Fruit fly (Drosophila melanogaster) whole organism, pupa: ENCODE data around the gene CG31323.

Experiments
- CG13204 ChIP-seq: fragments of 200-800 bp; sonication (Bioruptor generic); optimal IDR thresholded peaks from 2 replicates; lab custom pipeline; 2018; ENCODE audit warnings: missing biosample characterization, mild to moderate bottlenecking, missing genetic modification characterization, moderate library complexity
- CG14655 ChIP-seq: fragments of 200-800 bp; sonication (Bioruptor generic); optimal IDR thresholded peaks from 3 replicates; lab custom pipeline; 2017; ENCODE audit warnings: mild to moderate bottlenecking, missing biosample characterization, missing genetic modification reagents, missing genetic modification characterization
- CG34367 ChIP-seq: fragments of 200-800 bp; sonication (Bioruptor generic); optimal IDR thresholded peaks from 2 replicates; lab custom pipeline; 2018; ENCODE audit warnings: missing biosample characterization, mild to moderate bottlenecking, missing genetic modification characterization
- CG8159 ChIP-seq: fragments of 200-800 bp; sonication (Bioruptor generic); optimal IDR thresholded peaks from 3 replicates; lab custom pipeline; 2018; ENCODE audit warnings: missing biosample characterization, mild to moderate bottlenecking, missing genetic modification characterization, moderate library complexity
- CG8301 ChIP-seq: fragments of 200-800 bp; sonication (Bioruptor generic); optimal IDR thresholded peaks from 2 replicates; lab custom pipeline; 2018; ENCODE audit warnings: missing biosample characterization, mild to moderate bottlenecking, missing genetic modification characterization
- CG9948 ChIP-seq: fragments of 200-800 bp; sonication (Bioruptor generic); optimal IDR thresholded peaks from 2 replicates; lab custom pipeline; 2018; ENCODE audit warnings: missing biosample characterization, mild to moderate bottlenecking, missing genetic modification characterization, moderate library complexity
- D1 ChIP-seq: fragments of 200-800 bp; sonication (Bioruptor generic); optimal IDR thresholded peaks from 2 replicates; lab custom pipeline; 2018; ENCODE audit warnings: missing biosample characterization, mild to moderate bottlenecking, missing genetic modification characterization, moderate library complexity
- EcR ChIP-seq: fragments of 200-800 bp; sonication (Bioruptor generic); optimal IDR thresholded peaks from 3 replicates; lab custom pipeline; 2019; ENCODE audit warnings: missing biosample characterization, missing genetic modification characterization, mild to moderate bottlenecking, moderate library complexity, missing genetic modification reagents
- Pif1A ChIP-seq: fragments of 200-800 bp; sonication (Bioruptor generic); optimal IDR thresholded peaks from 3 replicates; lab custom pipeline; 2016; ENCODE audit warnings: missing biosample characterization, missing genetic modification characterization
- Pif1B ChIP-seq: fragments of 200-800 bp; sonication (Bioruptor generic); optimal IDR thresholded peaks from 3 replicates; lab custom pipeline; 2016; ENCODE audit warnings: missing biosample characterization, missing genetic modification characterization
- Snoo ChIP-seq: fragments of 200-800 bp; sonication (Bioruptor generic); optimal IDR thresholded peaks from 3 replicates; lab custom pipeline; 2017; ENCODE audit warnings: missing biosample characterization, mild to moderate bottlenecking, missing genetic modification characterization, inconsistent platforms
- gl ChIP-seq: fragments of 200-800 bp; sonication (Bioruptor generic); optimal IDR thresholded peaks from 2 replicates; lab custom pipeline; 2018; ENCODE audit warnings: missing biosample characterization, mild to moderate bottlenecking, missing genetic modification characterization
- rn ChIP-seq: fragments of 200-800 bp; sonication (Bioruptor generic); IDR thresholded peaks from 2 replicates; pipeline ENCODE4 v1.3.6; 2022; ENCODE audit warnings: missing biosample characterization, missing genetic modification characterization

- TF ChIP-seq CG34367 = no peak
- TF ChIP-seq Snoo (tag; lab: Kevin White, UChicago) = no peak
- no peak for TF ChIP-seq CG14655
- no peak for TF ChIP-seq CG9948
- no peak for TF ChIP-seq rn (GFP tag; lab: Robert Waterston, UW)
- TF ChIP-seq gl (tag; lab: Kevin White, UChicago) = no peak
- no peak for TF ChIP-seq D1 (tag; lab: Kevin White, UChicago)
- TF ChIP-seq CG8159 (tag; lab: Kevin White, UChicago) = no peak
- TF ChIP-seq EcR (GFP tag; lab: Kevin White, UChicago) = no peak
- TF ChIP-seq CG13204 = no peak
- no peak for TF ChIP-seq Pif1B (GFP tag; lab: Kevin White, UChicago)
- no peak for TF ChIP-seq Pif1A
- no peak for TF ChIP-seq CG8301 (tag; lab: Kevin White, UChicago)
Observed at dm6 chr3R:26188708-26189107, 18.1 kb downstream of the CG31323 start, which contains the start of gene CG6073.
